Fruit fly (Drosophila melanogaster) Kc167 (cell line): Measurements from ENCODE around the gene CheB98a.

ENCODE experiments used
- Myc ChIP-seq: fragments of >200 bp; optimal IDR thresholded peaks from 2 replicates; lab custom pipeline; 2017; ENCODE audit warnings: missing external identifiers
- Sin3A ChIP-seq: fragments of >200 bp; optimal IDR thresholded peaks from 2 replicates; lab custom pipeline; 2018; ENCODE audit warnings: missing external identifiers
- h ChIP-seq: fragments of >200 bp; optimal IDR thresholded peaks from 3 replicates; lab custom pipeline; 2018; ENCODE audit warnings: missing external identifiers
- insv ChIP-seq: fragments of >200 bp; optimal IDR thresholded peaks from 3 replicates; lab custom pipeline; 2018; ENCODE audit warnings: missing external identifiers
- psq ChIP-seq: fragments of >200 bp; optimal IDR thresholded peaks from 2 replicates; lab custom pipeline; 2017; ENCODE audit warnings: missing external identifiers
- ttk ChIP-seq: sonication (Bioruptor generic); optimal IDR thresholded peaks from 2 replicates; lab custom pipeline; 2017; ENCODE audit warnings: missing external identifiers

CheB98a gene

dm6 chr3R:28830746-28831145, 24.2 kb downstream of the CheB98a start:
- TF ChIP-seq ttk (lab: Kevin White, UChicago) (no peak), insv (lab: Kevin White, UChicago) (no peak), psq (no peak), Myc (lab: Kevin White, UChicago) (no peak), h (lab: Kevin White, UChicago) (no peak), Sin3A (no peak)

- TF ChIP-seq Sin3A: no peak
- TF ChIP-seq psq: no peak
- no peak for TF ChIP-seq h (lab: Kevin White, UChicago)
- TF ChIP-seq insv (lab: Kevin White, UChicago): no peak
- no peak for TF ChIP-seq ttk (lab: Kevin White, UChicago)
Observed at dm6 chr3R:28831172-28831571, 24.7 kb downstream of the CheB98a start.

- TF ChIP-seq h (lab: Kevin White, UChicago) (no peak), ttk (lab: Kevin White, UChicago) (no peak), insv (lab: Kevin White, UChicago) (no peak)
Observed at dm6 chr3R:28831626-28832267, 25.2 kb downstream of the CheB98a start, which contains the start of gene WASp. TSS of gene WASp (minus strand) at chr3R:28832024.

- TF ChIP-seq psq (no peak), Sin3A (no peak), Myc (lab: Kevin White, UChicago) (no peak), ttk (lab: Kevin White, UChicago) (no peak), insv (lab: Kevin White, UChicago) (no peak), h (lab: Kevin White, UChicago) (no peak)
Observed at dm6 chr3R:28840620-28841019, 34.1 kb downstream of the CheB98a start.

dm6 chr3R:28841968-28842367, 35.5 kb downstream of the CheB98a start:
- no peak for TF ChIP-seq psq
- no peak for TF ChIP-seq Myc (lab: Kevin White, UChicago)
- no peak for TF ChIP-seq ttk (lab: Kevin White, UChicago)
- no peak for TF ChIP-seq Sin3A

dm6 chr3R:28842431-28842830, 35.9 kb downstream of the CheB98a start:
- TF ChIP-seq Sin3A (no peak), insv (lab: Kevin White, UChicago) (no peak), psq (no peak), ttk (lab: Kevin White, UChicago) (no peak), Myc (lab: Kevin White, UChicago) (no peak), h (lab: Kevin White, UChicago) (no peak)

dm6 chr3R:28843776-28844610, 37.5 kb downstream of the CheB98a start:
- TF ChIP-seq h (lab: Kevin White, UChicago): no peak
- TF ChIP-seq ttk (lab: Kevin White, UChicago): no peak
- no peak for TF ChIP-seq insv (lab: Kevin White, UChicago)
- TF ChIP-seq Myc (lab: Kevin White, UChicago): no peak
- TF ChIP-seq psq: no peak
- TF ChIP-seq Sin3A: no peak

- no peak for TF ChIP-seq Sin3A
- TF ChIP-seq Myc (lab: Kevin White, UChicago): no peak
- TF ChIP-seq insv (lab: Kevin White, UChicago): no peak
- no peak for TF ChIP-seq h (lab: Kevin White, UChicago)
Observed at dm6 chr3R:28844611-28845376, 38.3 kb downstream of the CheB98a start, which contains the start of the genes Apc and spg. TSS of gene Apc (minus strand) at chr3R:28844748. TSS of gene spg (plus strand) at chr3R:28845270.

- no peak for TF ChIP-seq ttk (lab: Kevin White, UChicago)
- TF ChIP-seq Myc (lab: Kevin White, UChicago): no peak
- no peak for TF ChIP-seq Sin3A
- no peak for TF ChIP-seq insv (lab: Kevin White, UChicago)
- no peak for TF ChIP-seq h (lab: Kevin White, UChicago)
- no peak for TF ChIP-seq psq
Observed at dm6 chr3R:28845377-28845876, 38.9 kb downstream of the CheB98a start.

- TF ChIP-seq psq (no peak), insv (lab: Kevin White, UChicago) (no peak), ttk (lab: Kevin White, UChicago) (no peak), Sin3A (no peak), Myc (lab: Kevin White, UChicago) (no peak), h (lab: Kevin White, UChicago) (no peak)
Observed at dm6 chr3R:28845981-28846380, 39.5 kb downstream of the CheB98a start.

dm6 chr3R:28846877-28847529, 40.5 kb downstream of the CheB98a start:
- TF ChIP-seq h (lab: Kevin White, UChicago) (no peak), Sin3A (no peak), Myc (lab: Kevin White, UChicago) (no peak), insv (lab: Kevin White, UChicago) (no peak), ttk (lab: Kevin White, UChicago) (no peak)
